Worm (Caenorhabditis elegans): ENCODE data around the gene col-89.

Gene col-89

DNA sequence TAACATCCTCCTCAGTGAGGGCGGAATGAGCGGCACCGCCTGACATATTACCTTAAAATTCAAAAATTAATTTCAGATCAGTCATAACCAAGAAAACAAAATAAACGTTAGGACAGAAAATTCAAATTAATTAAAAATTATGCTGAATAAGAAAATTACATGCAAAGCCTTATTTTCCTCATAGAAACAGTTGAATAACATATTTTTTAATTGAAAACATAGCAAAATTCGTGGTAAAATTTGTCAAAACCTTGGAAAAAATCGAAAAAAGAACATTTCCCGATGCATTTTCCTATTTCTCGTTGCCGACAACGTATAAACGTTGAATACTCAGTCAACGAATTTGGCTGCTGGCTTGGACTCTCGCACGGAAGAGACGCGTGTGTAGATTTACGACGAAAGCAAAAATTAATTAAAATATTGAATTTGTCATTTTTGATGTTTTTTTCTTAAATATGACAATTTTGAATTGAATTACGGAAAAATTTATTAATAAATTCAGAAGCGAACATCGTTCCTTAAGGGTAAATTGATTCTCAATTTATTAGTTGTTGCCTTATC lies 6.2 kb downstream of the col-89 start, which contains the start of the genes rps-0 and rbg-3 (continued):
- no peak for TF ChIP-seq lsy-27 (tag; optimal IDR thresholded peaks at IDR 0.05; ENCODE audit: borderline replicate concordance, insufficient read depth)
- no peak for TF ChIP-seq lag-1 (GFP tag; IDR thresholded peaks at IDR 0.05)
- TF ChIP-seq nfya-1 (tag; optimal IDR thresholded peaks at IDR 0.05; ENCODE audit: borderline replicate concordance, insufficient read depth) = no peak
- peak; percentile 89 for TF ChIP-seq lin-54 (GFP tag; optimal IDR thresholded peaks at IDR 0.05)
- TF ChIP-seq dpff-1 (tag; optimal IDR thresholded peaks at IDR 0.05) = no peak
- peak; percentile 49 for TF ChIP-seq K12H6.12 (tag; optimal IDR thresholded peaks at IDR 0.05)
- no peak for TF ChIP-seq T07F8.4 (tag; optimal IDR thresholded peaks at IDR 0.05)
- TF ChIP-seq let-607 (tag; optimal IDR thresholded peaks at IDR 0.05) = peak in 1 of 2 experiments; percentile 74
- no peak for TF ChIP-seq rpc-1 (optimal IDR thresholded peaks at IDR 0.05)
- TF ChIP-seq rpc-1 (tag; optimal IDR thresholded peaks at IDR 0.05) = no peak
- 0 out of 2 replicates have a peak, but pooled peaks have one; percentile 35 for TF ChIP-seq B0336.3 (GFP tag; IDR thresholded peaks at IDR 0.05)
- TF ChIP-seq lsl-1 (GFP tag; optimal IDR thresholded peaks at IDR 0.05) = peak; percentile 68
- no peak for TF ChIP-seq ztf-3 (GFP tag; optimal IDR thresholded peaks at IDR 0.05)
- TF ChIP-seq madf-8 (GFP tag; conservative IDR thresholded peaks at IDR 0.05) = peak; percentile 42
- peak; percentile 46; the same call in 1 of the 2 replicates for TF ChIP-seq C17E4.6 (GFP tag; IDR thresholded peaks at IDR 0.05)
- TF ChIP-seq F52B5.7 (tag; optimal IDR thresholded peaks at IDR 0.05) = no peak
- peak; percentile 20 for TF ChIP-seq ztf-26 (tag; optimal IDR thresholded peaks at IDR 0.05)
- no peak for TF ChIP-seq nhr-120 (GFP tag; IDR thresholded peaks at IDR 0.05)
- TF ChIP-seq nfya-2 (GFP tag; IDR thresholded peaks at IDR 0.05) = no peak
- peak; percentile 93 for TF ChIP-seq attf-5 (GFP tag; optimal IDR thresholded peaks at IDR 0.05)
- TF ChIP-seq ekl-4 (GFP tag; IDR thresholded peaks at IDR 0.05) = peak; percentile 41
- TF ChIP-seq die-1 (tag; optimal IDR thresholded peaks at IDR 0.05) = no peak
- TF ChIP-seq dpl-1 (GFP tag; optimal IDR thresholded peaks at IDR 0.05) = peak; percentile 75
- peak; percentile 74 for TF ChIP-seq ceh-27 (GFP tag; optimal IDR thresholded peaks at IDR 0.05)
- no peak for TF ChIP-seq hlh-12 (tag; optimal IDR thresholded peaks at IDR 0.05)
- 0 out of 2 replicates have a peak, but pooled peaks have one; percentile 22 for TF ChIP-seq lir-1 (GFP tag; conservative IDR thresholded peaks at IDR 0.05)
- TF ChIP-seq unc-130 (GFP tag; optimal IDR thresholded peaks at IDR 0.05) = peak; percentile 44
- TF ChIP-seq mxl-1 (tag; optimal IDR thresholded peaks at IDR 0.05) = no peak
- no peak for TF ChIP-seq F37B4.10 (GFP tag; IDR thresholded peaks at IDR 0.05)
- TF ChIP-seq attf-6 (GFP tag; IDR thresholded peaks at IDR 0.05) = no peak
- no peak for TF ChIP-seq B0035.1 (tag; optimal IDR thresholded peaks at IDR 0.05)
- TF ChIP-seq pbrm-1 (GFP tag; IDR thresholded peaks at IDR 0.05) = peak; percentile 77
- TF ChIP-seq egl-18 (GFP tag; IDR thresholded peaks at IDR 0.05) = no peak
- no peak for TF ChIP-seq mel-28 (tag; optimal IDR thresholded peaks at IDR 0.05; ENCODE audit: borderline replicate concordance)
- peak; percentile 20 for TF ChIP-seq xnd-1 (tag; optimal IDR thresholded peaks at IDR 0.05)
- peak; percentile 58; the same call in 1 of the 2 replicates for TF ChIP-seq Y53G8AR.9 (GFP tag; conservative IDR thresholded peaks at IDR 0.05)
- TF ChIP-seq madf-6 (GFP tag; IDR thresholded peaks at IDR 0.05) = peak; percentile 82
- no peak for TF ChIP-seq B0261.1 (tag; optimal IDR thresholded peaks at IDR 0.05)
- TF ChIP-seq unc-62 (GFP tag; optimal IDR thresholded peaks at IDR 0.05) = no peak
- TF ChIP-seq nhr-90 (tag; optimal IDR thresholded peaks at IDR 0.05) = no peak
- TF ChIP-seq F10E7.11 (tag; optimal IDR thresholded peaks at IDR 0.05) = no peak
- no peak for TF ChIP-seq ztf-6 (GFP tag; IDR thresholded peaks at IDR 0.05)
- no peak for TF ChIP-seq rec-8 (tag; optimal IDR thresholded peaks at IDR 0.05)
- peak; percentile 94 for TF ChIP-seq F23B12.7 (tag; optimal IDR thresholded peaks at IDR 0.05; ENCODE audit: insufficient read depth)
- no peak for TF ChIP-seq let-526 (GFP tag; IDR thresholded peaks at IDR 0.05)
- peak; percentile 90 for TF ChIP-seq ztf-18 (tag; optimal IDR thresholded peaks at IDR 0.05)
- no peak for TF ChIP-seq ztf-25 (GFP tag; IDR thresholded peaks at IDR 0.05)
- TF ChIP-seq hsf-1 (GFP tag; IDR thresholded peaks at IDR 0.05) = peak; percentile 56; the same call in 1 of the 2 replicates
